Fruit fly (Drosophila melanogaster) S2 (cell line): ENCODE measurements around the gene up.

Source experiments
- CG8478 ChIP-seq: fragments of >200 bp; optimal IDR thresholded peaks from 2 replicates; lab custom pipeline; 2018
- CTCF ChIP-seq, 2 experiments: fragments of >200 bp; optimal IDR thresholded peaks; 2 replicates each; lab custom pipeline; 2018

- TF ChIP-seq CTCF (optimal IDR thresholded peaks at IDR 0.05; lab: Kevin White, UChicago) (no peak), CG8478 (no peak)
These were observed 35.2 kb upstream of the up start for dm6 chrX:13637588-13637987.
